Fruit fly (Drosophila melanogaster): Measurements from ENCODE around the gene Nasp.

Nasp gene

dm6 chr3R:8747134-8747870, at the start of gene Nasp, which contains the start of gene CG9801:
Gene Nasp (plus strand): TSS chr3R:8747798.
Gene CG9801 (minus strand): TSS chr3R:8747675.
- no peak for TF ChIP-seq insv (optimal IDR thresholded peaks at IDR 0.05)
- no peak for TF ChIP-seq h (optimal IDR thresholded peaks at IDR 0.05)
- no peak for TF ChIP-seq Sin3A (optimal IDR thresholded peaks at IDR 0.05)
- TF ChIP-seq ttk (optimal IDR thresholded peaks at IDR 0.05): no peak
- TF ChIP-seq psq (optimal IDR thresholded peaks at IDR 0.05): no peak
- TF ChIP-seq Myc (optimal IDR thresholded peaks at IDR 0.05): no peak

- no peak for TF ChIP-seq ttk (optimal IDR thresholded peaks at IDR 0.05)
- no peak for TF ChIP-seq h (optimal IDR thresholded peaks at IDR 0.05)
- no peak for TF ChIP-seq Sin3A (optimal IDR thresholded peaks at IDR 0.05)
- TF ChIP-seq psq (optimal IDR thresholded peaks at IDR 0.05): no peak
- TF ChIP-seq Myc (optimal IDR thresholded peaks at IDR 0.05): no peak
- no peak for TF ChIP-seq insv (optimal IDR thresholded peaks at IDR 0.05)
Measured at dm6 chr3R:8699230-8699629, 48.4 kb upstream of the Nasp start.

dm6 chr3R:8700660-8701059, 46.9 kb upstream of the Nasp start:
- TF ChIP-seq h (optimal IDR thresholded peaks at IDR 0.05) (no peak), psq (optimal IDR thresholded peaks at IDR 0.05) (no peak), Sin3A (optimal IDR thresholded peaks at IDR 0.05) (no peak), ttk (optimal IDR thresholded peaks at IDR 0.05) (no peak), insv (optimal IDR thresholded peaks at IDR 0.05) (no peak), Myc (optimal IDR thresholded peaks at IDR 0.05) (no peak)

- TF ChIP-seq h (optimal IDR thresholded peaks at IDR 0.05): no peak
- TF ChIP-seq Sin3A (optimal IDR thresholded peaks at IDR 0.05): no peak
- no peak for TF ChIP-seq ttk (optimal IDR thresholded peaks at IDR 0.05)
Measured at dm6 chr3R:8701197-8701596, 46.4 kb upstream of the Nasp start.

dm6 chr3R:8704669-8705068, 42.9 kb upstream of the Nasp start:
- TF ChIP-seq psq (optimal IDR thresholded peaks at IDR 0.05): no peak
- TF ChIP-seq insv (optimal IDR thresholded peaks at IDR 0.05): no peak
- no peak for TF ChIP-seq Sin3A (optimal IDR thresholded peaks at IDR 0.05)
- no peak for TF ChIP-seq Myc (optimal IDR thresholded peaks at IDR 0.05)
- TF ChIP-seq h (optimal IDR thresholded peaks at IDR 0.05): no peak
- no peak for TF ChIP-seq ttk (optimal IDR thresholded peaks at IDR 0.05)

dm6 chr3R:8705323-8706097, 42.1 kb upstream of the Nasp start:
- TF ChIP-seq psq (optimal IDR thresholded peaks at IDR 0.05) (no peak), Sin3A (optimal IDR thresholded peaks at IDR 0.05) (no peak), ttk (optimal IDR thresholded peaks at IDR 0.05) (no peak), h (optimal IDR thresholded peaks at IDR 0.05) (no peak), insv (optimal IDR thresholded peaks at IDR 0.05) (no peak), Myc (optimal IDR thresholded peaks at IDR 0.05) (no peak)

dm6 chr3R:8707166-8707565, 40.4 kb upstream of the Nasp start:
- TF ChIP-seq insv (optimal IDR thresholded peaks at IDR 0.05): no peak
- no peak for TF ChIP-seq Myc (optimal IDR thresholded peaks at IDR 0.05)
- TF ChIP-seq h (optimal IDR thresholded peaks at IDR 0.05): no peak
- no peak for TF ChIP-seq Sin3A (optimal IDR thresholded peaks at IDR 0.05)
- TF ChIP-seq psq (optimal IDR thresholded peaks at IDR 0.05): no peak
- no peak for TF ChIP-seq ttk (optimal IDR thresholded peaks at IDR 0.05)

dm6 chr3R:8711890-8712449, 35.6 kb upstream of the Nasp start:
- TF ChIP-seq Sin3A (optimal IDR thresholded peaks at IDR 0.05): no peak
- TF ChIP-seq ttk (optimal IDR thresholded peaks at IDR 0.05): no peak
- TF ChIP-seq h (optimal IDR thresholded peaks at IDR 0.05): no peak
- TF ChIP-seq insv (optimal IDR thresholded peaks at IDR 0.05): no peak
- TF ChIP-seq psq (optimal IDR thresholded peaks at IDR 0.05): no peak
- no peak for TF ChIP-seq Myc (optimal IDR thresholded peaks at IDR 0.05)

dm6 chr3R:8712722-8713131, 34.9 kb upstream of the Nasp start, which contains the start of gene CG8112:
Gene CG8112 (plus strand): TSS chr3R:8712933.
- TF ChIP-seq h (optimal IDR thresholded peaks at IDR 0.05) (no peak), Myc (optimal IDR thresholded peaks at IDR 0.05) (no peak), insv (optimal IDR thresholded peaks at IDR 0.05) (no peak), psq (optimal IDR thresholded peaks at IDR 0.05) (no peak), Sin3A (optimal IDR thresholded peaks at IDR 0.05) (no peak), ttk (optimal IDR thresholded peaks at IDR 0.05) (no peak)

dm6 chr3R:8715371-8715770, 32.2 kb upstream of the Nasp start:
- TF ChIP-seq h (optimal IDR thresholded peaks at IDR 0.05) (no peak), insv (optimal IDR thresholded peaks at IDR 0.05) (no peak), Myc (optimal IDR thresholded peaks at IDR 0.05) (no peak), psq (optimal IDR thresholded peaks at IDR 0.05) (no peak), Sin3A (optimal IDR thresholded peaks at IDR 0.05) (no peak)

dm6 chr3R:8715851-8716550, 31.6 kb upstream of the Nasp start, which contains the start of gene TMEM216:
Gene TMEM216 (plus strand): TSS chr3R:8716243.
- TF ChIP-seq psq (optimal IDR thresholded peaks at IDR 0.05): no peak

- TF ChIP-seq Sin3A (optimal IDR thresholded peaks at IDR 0.05) (no peak), h (optimal IDR thresholded peaks at IDR 0.05) (no peak), Myc (optimal IDR thresholded peaks at IDR 0.05) (no peak), insv (optimal IDR thresholded peaks at IDR 0.05) (no peak), ttk (optimal IDR thresholded peaks at IDR 0.05) (no peak), psq (optimal IDR thresholded peaks at IDR 0.05) (no peak)
Measured at dm6 chr3R:8716551-8716879, 31.1 kb upstream of the Nasp start.
